Worm (Caenorhabditis elegans) whole organism, late embryonic: Measurements from ENCODE around the gene nspc-18.

ENCODE experiments used
- ahr-1 ChIP-seq: sonication (generic microtip); optimal IDR thresholded peaks from 2 replicates; lab custom pipeline; 2016; ENCODE audit warnings: missing genetic modification characterization, missing compliant biosample characterization
- ama-1 ChIP-seq: fragments of 150-350 bp; optimal IDR thresholded peaks from 2 replicates; lab custom pipeline; 2014
- ceh-2 ChIP-seq: sonication (generic microtip); optimal IDR thresholded peaks from 2 replicates; lab custom pipeline; 2016; ENCODE audit warnings: missing genotype, missing genetic modification characterization, missing compliant biosample characterization
- dve-1 ChIP-seq: sonication (generic microtip); optimal IDR thresholded peaks from 2 replicates; lab custom pipeline; 2017; ENCODE audit warnings: antibody characterized with exemption, mild to moderate bottlenecking, missing genetic modification characterization, missing compliant biosample characterization
- elt-2 ChIP-seq: sonication (generic microtip); optimal IDR thresholded peaks from 2 replicates; lab custom pipeline; 2016; ENCODE audit warnings: missing genetic modification reagents, missing genetic modification characterization, missing compliant biosample characterization
- hlh-30 ChIP-seq: sonication (generic microtip); optimal IDR thresholded peaks from 2 replicates; lab custom pipeline; 2017; ENCODE audit warnings: antibody characterized with exemption, missing genetic modification characterization, missing compliant biosample characterization; ENCODE audit not compliant: insufficient read depth
- nfya-1 ChIP-seq: sonication (generic microtip); optimal IDR thresholded peaks from 2 replicates; lab custom pipeline; 2017; ENCODE audit warnings: missing genetic modification characterization, mild to moderate bottlenecking, missing compliant biosample characterization, antibody characterized with exemption, moderate library complexity
- pax-1 ChIP-seq: fragments of 150-350 bp; optimal IDR thresholded peaks from 2 replicates; lab custom pipeline; 2014; ENCODE audit warnings: missing biosample characterization, missing genetic modification characterization
- pha-4 ChIP-seq: fragments of 150-350 bp; optimal IDR thresholded peaks from 2 replicates; lab custom pipeline; 2018; ENCODE audit warnings: missing biosample characterization, missing genetic modification reagents, missing genetic modification characterization
- pqm-1 ChIP-seq: sonication (generic microtip); optimal IDR thresholded peaks from 2 replicates; lab custom pipeline; 2016; ENCODE audit warnings: missing genetic modification characterization, missing compliant biosample characterization
- sox-2 ChIP-seq: fragments of 200-800 bp; sonication (Bioruptor generic); IDR thresholded peaks from 2 replicates; pipeline ENCODE4 v1.3.6; 2022; ENCODE audit warnings: missing genetic modification reagents, missing genetic modification characterization, missing compliant biosample characterization
- tbx-7 ChIP-seq: sonication (generic microtip); optimal IDR thresholded peaks from 2 replicates; lab custom pipeline; 2016; ENCODE audit warnings: missing genotype, missing genetic modification characterization, missing compliant biosample characterization

ce11 chrX:14535913-14536312 is 8.5 kb upstream of the nspc-18 start:
- TF ChIP-seq ahr-1 (tag; lab: Kevin White, UChicago) (no peak), pax-1 (tag; lab: Kevin White, UChicago) (no peak), pha-4 (no peak), sox-2 (GFP tag; lab: Robert Waterston, UW) (no peak), ama-1 (no peak), dve-1 (tag; lab: Kevin White, UChicago) (no peak), hlh-30 (no peak), pqm-1 (tag; lab: Kevin White, UChicago) (no peak), tbx-7 (tag; lab: Kevin White, UChicago) (no peak), elt-2 (tag; lab: Kevin White, UChicago) (no peak), nfya-1 (no peak), ceh-2 (no peak)
